Fruit fly (Drosophila melanogaster) whole organism, embryonic: ENCODE data around the gene Ssk.

Source experiments
- Asciz ChIP-seq: fragments of 200-800 bp; sonication (Bioruptor generic); optimal IDR thresholded peaks from 2 replicates; lab custom pipeline; 2017; ENCODE audit warnings: missing biosample characterization, mild to moderate bottlenecking, missing genetic modification characterization, missing genetic modification reagents
- CG11093 ChIP-seq: fragments of 200-800 bp; sonication (Bioruptor generic); IDR thresholded peaks from 3 replicates; pipeline ENCODE4 v1.3.6; 2022; ENCODE audit warnings: missing biosample characterization, missing genetic modification characterization
- CG11398 ChIP-seq: fragments of 200-800 bp; sonication (Bioruptor generic); optimal IDR thresholded peaks from 2 replicates; lab custom pipeline; 2016; ENCODE audit warnings: missing biosample characterization, missing genetic modification characterization
- CG11456 ChIP-seq: fragments of 200-800 bp; sonication (Bioruptor generic); IDR thresholded peaks from 3 replicates; pipeline ENCODE4 v1.3.6; 2022; ENCODE audit warnings: missing biosample characterization, missing genetic modification characterization
- CG11696 ChIP-seq: fragments of 200-800 bp; sonication (Bioruptor generic); IDR thresholded peaks from 2 replicates; pipeline ENCODE4 v1.3.6; 2022; ENCODE audit warnings: missing biosample characterization, missing genetic modification characterization
- CG12104 ChIP-seq: fragments of 200-800 bp; sonication (Bioruptor generic); optimal IDR thresholded peaks from 3 replicates; lab custom pipeline; 2016; ENCODE audit warnings: missing biosample characterization, missing genetic modification characterization
- CG12299 ChIP-seq: fragments of 200-800 bp; sonication (Bioruptor generic); optimal IDR thresholded peaks from 2 replicates; lab custom pipeline; 2018; ENCODE audit warnings: missing biosample characterization, mild to moderate bottlenecking, missing genetic modification characterization
- CG15514 ChIP-seq: fragments of 200-800 bp; sonication (Bioruptor generic); optimal IDR thresholded peaks from 3 replicates; lab custom pipeline; 2017; ENCODE audit warnings: missing biosample characterization, missing genetic modification characterization, mild to moderate bottlenecking, moderate library complexity, missing genetic modification reagents
- CG17385 ChIP-seq: fragments of 200-800 bp; sonication (Bioruptor generic); optimal IDR thresholded peaks from 3 replicates; lab custom pipeline; 2018; ENCODE audit warnings: missing biosample characterization, mild to moderate bottlenecking, missing genetic modification characterization
- CG18476 ChIP-seq: fragments of 200-800 bp; sonication (Bioruptor generic); optimal IDR thresholded peaks from 2 replicates; lab custom pipeline; 2016; ENCODE audit warnings: missing biosample characterization, mild to moderate bottlenecking, missing genetic modification characterization
- CG18599 ChIP-seq: fragments of 200-800 bp; sonication (Bioruptor generic); optimal IDR thresholded peaks from 3 replicates; lab custom pipeline; 2017; ENCODE audit warnings: missing biosample characterization, missing genetic modification characterization, mild to moderate bottlenecking, moderate library complexity, missing genetic modification reagents
- CG5245 ChIP-seq: fragments of 200-800 bp; sonication (Bioruptor generic); optimal IDR thresholded peaks from 3 replicates; lab custom pipeline; 2016; ENCODE audit warnings: missing biosample characterization, missing genetic modification characterization
- CG6254 ChIP-seq: fragments of 200-800 bp; sonication (Bioruptor generic); optimal IDR thresholded peaks from 3 replicates; lab custom pipeline; 2017; ENCODE audit warnings: mild to moderate bottlenecking, missing biosample characterization, missing genetic modification reagents, missing genetic modification characterization
- CG6654 ChIP-seq: fragments of 200-800 bp; sonication (Bioruptor generic); optimal IDR thresholded peaks from 2 replicates; lab custom pipeline; 2017; ENCODE audit warnings: missing biosample characterization, mild to moderate bottlenecking, missing genetic modification characterization
- CG7963 ChIP-seq: fragments of 200-800 bp; sonication (Bioruptor generic); IDR thresholded peaks from 3 replicates; pipeline ENCODE4 v1.3.6; 2022; ENCODE audit warnings: missing biosample characterization, missing genetic modification characterization; ENCODE audit not compliant: partially characterized antibody
- E2f2 ChIP-seq: fragments of 200-800 bp; sonication (Bioruptor generic); IDR thresholded peaks from 2 replicates; pipeline ENCODE4 v1.3.6; 2022; ENCODE audit warnings: missing biosample characterization, missing genetic modification characterization
- ERR ChIP-seq: fragments of 200-800 bp; sonication (Bioruptor generic); optimal IDR thresholded peaks from 2 replicates; lab custom pipeline; 2016; ENCODE audit warnings: missing biosample characterization, missing genetic modification characterization
- HHEX ChIP-seq: fragments of 200-800 bp; sonication (Bioruptor generic); optimal IDR thresholded peaks from 3 replicates; lab custom pipeline; 2017; ENCODE audit warnings: missing biosample characterization, mild to moderate bottlenecking, missing genetic modification characterization, missing genetic modification reagents
- Hey ChIP-seq: fragments of 200-800 bp; sonication (Bioruptor generic); optimal IDR thresholded peaks from 3 replicates; lab custom pipeline; 2018; ENCODE audit warnings: missing biosample characterization, mild to moderate bottlenecking, missing genetic modification characterization
- Hmr ChIP-seq: fragments of 200-800 bp; sonication (Bioruptor generic); optimal IDR thresholded peaks from 3 replicates; lab custom pipeline; 2017; ENCODE audit warnings: mild to moderate bottlenecking, missing biosample characterization, missing genetic modification reagents, missing genetic modification characterization
- Meics ChIP-seq: fragments of 200-800 bp; sonication (Bioruptor generic); optimal IDR thresholded peaks from 2 replicates; lab custom pipeline; 2017; ENCODE audit warnings: missing biosample characterization, mild to moderate bottlenecking, missing genetic modification characterization
- Mrtf ChIP-seq: fragments of 200-800 bp; sonication (Bioruptor generic); IDR thresholded peaks from 3 replicates; pipeline ENCODE4 v1.3.6; 2022; ENCODE audit warnings: missing biosample characterization, missing genetic modification characterization
- Oli ChIP-seq: fragments of 200-800 bp; sonication (Bioruptor generic); optimal IDR thresholded peaks from 2 replicates; lab custom pipeline; 2018; ENCODE audit warnings: missing biosample characterization, mild to moderate bottlenecking, missing genetic modification characterization, moderate library complexity
- PHDP ChIP-seq: fragments of 200-800 bp; sonication (Bioruptor generic); optimal IDR thresholded peaks from 3 replicates; lab custom pipeline; 2018; ENCODE audit warnings: missing biosample characterization, mild to moderate bottlenecking, missing genetic modification characterization, moderate library complexity
- Pdp1 ChIP-seq, 2 experiments: fragments of 200-800 bp; sonication (Bioruptor generic); optimal IDR thresholded peaks; 3 replicates each; lab custom pipeline; 2016; ENCODE audit warnings: missing biosample characterization in 2 of 2, missing genetic modification characterization in 2 of 2, mild to moderate bottlenecking in 1 of 2, moderate library complexity in 1 of 2
- Ravus ChIP-seq: fragments of 200-800 bp; sonication (Bioruptor generic); IDR thresholded peaks from 2 replicates; pipeline ENCODE4 v1.3.6; 2022; ENCODE audit warnings: missing biosample characterization, missing genetic modification characterization
- Rfx ChIP-seq: fragments of 200-800 bp; sonication (Bioruptor generic); IDR thresholded peaks from 2 replicates; pipeline ENCODE4 v1.3.6; 2022; ENCODE audit warnings: missing biosample characterization, missing genetic modification characterization
- Six4 ChIP-seq: fragments of 200-800 bp; sonication (Bioruptor generic); optimal IDR thresholded peaks from 2 replicates; lab custom pipeline; 2016; ENCODE audit warnings: missing biosample characterization, missing genetic modification characterization
- Sox102F ChIP-seq: fragments of 200-800 bp; sonication (Bioruptor generic); optimal IDR thresholded peaks from 2 replicates; lab custom pipeline; 2018; ENCODE audit warnings: missing biosample characterization, mild to moderate bottlenecking, missing genetic modification characterization, moderate library complexity
- Tbp ChIP-seq: fragments of >200 bp; optimal IDR thresholded peaks from 2 replicates; lab custom pipeline; 2018; ENCODE audit warnings: missing biosample characterization, missing genetic modification characterization
- ash1 ChIP-seq: fragments of 200-800 bp; sonication (Bioruptor generic); optimal IDR thresholded peaks from 2 replicates; lab custom pipeline; 2018; ENCODE audit warnings: missing biosample characterization, mild to moderate bottlenecking, missing genetic modification characterization
- bsh ChIP-seq, 2 experiments: fragments of 200-800 bp; sonication (Bioruptor generic); optimal IDR thresholded peaks; 2 replicates each; lab custom pipeline; 2017 to 2018; ENCODE audit warnings: mild to moderate bottlenecking in 2 of 2, missing biosample characterization in 2 of 2, missing genetic modification characterization in 2 of 2, moderate library complexity in 1 of 2
- cas ChIP-seq: fragments of 200-800 bp; sonication (Bioruptor generic); IDR thresholded peaks from 2 replicates; pipeline ENCODE4 v1.3.6; 2022; ENCODE audit warnings: missing biosample characterization, missing genetic modification characterization
- crc ChIP-seq: fragments of 200-800 bp; sonication (Bioruptor generic); optimal IDR thresholded peaks from 2 replicates; lab custom pipeline; 2016; ENCODE audit warnings: missing biosample characterization, missing genetic modification characterization
- hb ChIP-seq: fragments of 200-800 bp; sonication (Bioruptor generic); IDR thresholded peaks from 3 replicates; pipeline ENCODE4 v1.3.6; 2022; ENCODE audit warnings: missing biosample characterization, missing genetic modification characterization; ENCODE audit not compliant: partially characterized antibody
- hbn ChIP-seq: fragments of 200-800 bp; sonication (Bioruptor generic); IDR thresholded peaks from 2 replicates; pipeline ENCODE4 v1.3.6; 2022; ENCODE audit warnings: missing biosample characterization, missing genetic modification characterization; ENCODE audit not compliant: partially characterized antibody
- ken ChIP-seq: fragments of 200-800 bp; sonication (Bioruptor generic); IDR thresholded peaks from 3 replicates; pipeline ENCODE4 v1.3.6; 2022; ENCODE audit warnings: missing biosample characterization, missing genetic modification characterization
- knrl ChIP-seq: fragments of 200-800 bp; sonication (Bioruptor generic); IDR thresholded peaks from 3 replicates; pipeline ENCODE4 v1.3.6; 2022; ENCODE audit warnings: missing biosample characterization, missing genetic modification characterization; ENCODE audit not compliant: partially characterized antibody
- nerfin-2 ChIP-seq: fragments of 200-800 bp; sonication (Bioruptor generic); IDR thresholded peaks from 2 replicates; pipeline ENCODE4 v1.3.6; 2022; ENCODE audit warnings: missing biosample characterization, missing genetic modification characterization; ENCODE audit not compliant: partially characterized antibody
- onecut ChIP-seq: fragments of 200-800 bp; sonication (Bioruptor generic); IDR thresholded peaks from 2 replicates; pipeline ENCODE4 v1.3.6; 2022; ENCODE audit warnings: missing biosample characterization, missing genetic modification characterization
- pnt ChIP-seq: fragments of 200-800 bp; sonication (Bioruptor generic); optimal IDR thresholded peaks from 3 replicates; lab custom pipeline; 2016; ENCODE audit warnings: missing biosample characterization, missing genetic modification characterization
- prd ChIP-seq, 3 experiments: fragments of >200 bp in 2 of 3; fragments of 200-800 bp in 1 of 3; sonication (Bioruptor generic) in 1 of 3; optimal IDR thresholded peaks in 2 of 3; IDR thresholded peaks in 1 of 3; 2 replicates in 2 of 3; 3 replicates in 1 of 3; pipeline versions ENCODE4 v1.3.6 to Lab custom; 2017 to 2022; ENCODE audit warnings: missing biosample characterization in 1 of 3, missing genetic modification characterization in 1 of 3
- pzg ChIP-seq: fragments of 200-800 bp; sonication (Bioruptor generic); optimal IDR thresholded peaks from 3 replicates; lab custom pipeline; 2018; ENCODE audit warnings: missing biosample characterization, mild to moderate bottlenecking, missing genetic modification characterization, moderate library complexity
- row ChIP-seq: fragments of 200-800 bp; sonication (Bioruptor generic); IDR thresholded peaks from 3 replicates; pipeline ENCODE4 v1.3.6; 2022; ENCODE audit warnings: missing biosample characterization, missing genetic modification characterization
- salm ChIP-seq: fragments of 200-800 bp; sonication (Bioruptor generic); optimal IDR thresholded peaks from 2 replicates; lab custom pipeline; 2018; ENCODE audit warnings: missing biosample characterization, mild to moderate bottlenecking, missing genetic modification characterization
- sima ChIP-seq: fragments of 200-800 bp; sonication (Bioruptor generic); optimal IDR thresholded peaks from 2 replicates; lab custom pipeline; 2016; ENCODE audit warnings: missing biosample characterization, missing genetic modification characterization
- slp2 ChIP-seq: fragments of 200-800 bp; sonication (Bioruptor generic); optimal IDR thresholded peaks from 2 replicates; lab custom pipeline; 2016; ENCODE audit warnings: missing biosample characterization, missing genetic modification characterization
- yki ChIP-seq: fragments of >200 bp; optimal IDR thresholded peaks from 3 replicates; lab custom pipeline; 2018
- z ChIP-seq: fragments of 200-800 bp; sonication (Bioruptor generic); IDR thresholded peaks from 3 replicates; pipeline ENCODE4 v1.3.6; 2022; ENCODE audit warnings: missing biosample characterization, missing genetic modification characterization
- zen2 ChIP-seq: fragments of 200-800 bp; sonication (Bioruptor generic); IDR thresholded peaks from 3 replicates; pipeline ENCODE4 v1.3.6; 2022; ENCODE audit warnings: missing biosample characterization, missing genetic modification characterization; ENCODE audit not compliant: partially characterized antibody

Gene Ssk

DNA sequence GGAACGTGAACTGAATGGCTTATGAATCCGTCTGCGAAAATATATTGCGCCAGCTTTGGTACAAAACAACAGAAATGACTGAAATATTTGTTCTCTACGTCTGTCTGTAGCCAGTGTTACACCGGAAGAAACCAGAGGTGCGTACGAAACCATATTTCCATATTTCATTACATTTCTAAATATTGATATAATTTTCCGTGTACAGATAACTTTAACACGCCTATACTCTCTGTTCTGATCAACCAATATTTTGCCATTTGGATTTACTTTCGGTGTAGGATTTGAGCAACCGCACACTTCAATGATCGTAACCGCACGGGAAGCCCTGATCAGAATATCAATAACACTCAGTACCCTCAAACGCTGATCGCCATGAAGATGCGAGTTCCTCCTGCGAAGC lies 6.4 kb downstream of the Ssk start (continued):
- TF ChIP-seq CG6654 (no peak), CG6254 (GFP tag; lab: Kevin White, UChicago) (no peak), hb (GFP tag; lab: Robert Waterston, UW) (no peak), hbn (GFP tag; lab: Robert Waterston, UW) (no peak), Hmr (GFP tag; lab: Kevin White, UChicago) (peak; percentile 39), row (peak; percentile 68), Sox102F (peak; percentile 24), nerfin-2 (GFP tag; lab: Robert Waterston, UW) (no peak), pnt (GFP tag; lab: Kevin White, UChicago) (peak; percentile 21), Rfx (GFP tag; lab: Robert Waterston, UW) (peak; percentile 65), z (GFP tag; lab: Robert Waterston, UW) (no peak), Pdp1 (GFP tag; optimal IDR thresholded peaks at IDR 0.05; lab: Kevin White, UChicago) (peak; percentile 8 to 17), bsh (GFP tag; optimal IDR thresholded peaks at IDR 0.05; lab: Kevin White, UChicago) (peak; percentile 41 to 55), PHDP (peak; percentile 35), ERR (GFP tag; lab: Kevin White, UChicago) (no peak), CG12104 (GFP tag; lab: Kevin White, UChicago) (no peak), CG11696 (GFP tag; lab: Robert Waterston, UW) (0 out of 2 replicates have a peak, but pooled peaks have one; percentile 26), zen2 (no peak), knrl (no peak), E2f2 (GFP tag; lab: Robert Waterston, UW) (no peak), Asciz (GFP tag; lab: Kevin White, UChicago) (no peak), ash1 (GFP tag; lab: Kevin White, UChicago) (no peak), yki (lab: Kevin White, UChicago) (no peak), CG18476 (GFP tag; lab: Kevin White, UChicago) (peak; percentile 17), pzg (GFP tag; lab: Kevin White, UChicago) (no peak), ken (GFP tag; lab: Robert Waterston, UW) (0 out of 3 replicates have a peak, but pooled peaks have one; percentile 42), cas (GFP tag; lab: Robert Waterston, UW) (no peak), Ravus (GFP tag; lab: Robert Waterston, UW) (no peak), CG11093 (GFP tag; lab: Robert Waterston, UW) (no peak), CG17385 (GFP tag; lab: Kevin White, UChicago) (no peak), slp2 (GFP tag; lab: Kevin White, UChicago) (peak; percentile 17), CG5245 (GFP tag; lab: Kevin White, UChicago) (peak; percentile 29), Tbp (no peak), CG18599 (GFP tag; lab: Kevin White, UChicago) (peak; percentile 40), prd (optimal IDR thresholded peaks at IDR 0.05; lab: Kevin White, UChicago) (no peak), prd (GFP tag; IDR thresholded peaks at IDR 0.05; lab: Robert Waterston, UW) (peak; percentile 75), crc (no peak), HHEX (GFP tag; lab: Kevin White, UChicago) (peak; percentile 36), CG12299 (tag; lab: Kevin White, UChicago) (no peak), Meics (GFP tag; lab: Kevin White, UChicago) (peak; percentile 53), Oli (tag; lab: Kevin White, UChicago) (peak; percentile 55), CG7963 (GFP tag; lab: Robert Waterston, UW) (no peak), CG11398 (GFP tag; lab: Kevin White, UChicago) (no peak), sima (GFP tag; lab: Kevin White, UChicago) (no peak), salm (tag; lab: Kevin White, UChicago) (no peak), Mrtf (GFP tag; lab: Robert Waterston, UW) (peak; percentile 62; the same call in 2 of the 3 replicates), onecut (GFP tag; lab: Robert Waterston, UW) (no peak), CG15514 (GFP tag; lab: Kevin White, UChicago) (peak; percentile 31), Hey (tag; lab: Kevin White, UChicago) (no peak), CG11456 (GFP tag; lab: Robert Waterston, UW) (no peak), Six4 (GFP tag; lab: Kevin White, UChicago) (no peak)
